Worm (Caenorhabditis elegans): ENCODE results near the gene Y41E3.19.

- TF ChIP-seq ztf-23 (GFP tag; IDR thresholded peaks at IDR 0.05) (no peak), med-1 (GFP tag; optimal IDR thresholded peaks at IDR 0.05; ENCODE audit: insufficient read depth) (no peak), flt-1 (GFP tag; IDR thresholded peaks at IDR 0.05) (no peak), T22C8.4 (GFP tag; IDR thresholded peaks at IDR 0.05) (no peak), ztf-29 (GFP tag; IDR thresholded peaks at IDR 0.05) (no peak), klf-2 (GFP tag; conservative IDR thresholded peaks at IDR 0.05) (no peak), tab-1 (GFP tag; IDR thresholded peaks at IDR 0.05) (no peak)
Observed at ce11 chrIV:15037492-15037891, 18.4 kb upstream of the Y41E3.19 start.
